Worm (Caenorhabditis elegans) whole organism, L4/young adult: Measurements from ENCODE around the gene ard-1.
"Not testable (repeated sequence)": the region's sequence is repeated elsewhere in the genome, so short reads cannot be mapped to it uniquely, and the experiment has no call there.

Experiments used
- W03F9.2 ChIP-seq: fragments of 150-350 bp; optimal IDR thresholded peaks from 2 replicates; lab custom pipeline; 2014; ENCODE audit warnings: missing biosample characterization, missing genetic modification characterization
- dao-5 ChIP-seq: sonication (generic microtip); optimal IDR thresholded peaks from 2 replicates; lab custom pipeline; 2016; ENCODE audit warnings: missing genotype, missing genetic modification characterization, moderate library complexity, missing compliant biosample characterization
- him-1 ChIP-seq: sonication (generic microtip); optimal IDR thresholded peaks from 2 replicates; lab custom pipeline; 2016; ENCODE audit warnings: missing genotype, missing genetic modification reagents, missing genetic modification characterization, missing compliant biosample characterization

Gene ard-1

DNA sequence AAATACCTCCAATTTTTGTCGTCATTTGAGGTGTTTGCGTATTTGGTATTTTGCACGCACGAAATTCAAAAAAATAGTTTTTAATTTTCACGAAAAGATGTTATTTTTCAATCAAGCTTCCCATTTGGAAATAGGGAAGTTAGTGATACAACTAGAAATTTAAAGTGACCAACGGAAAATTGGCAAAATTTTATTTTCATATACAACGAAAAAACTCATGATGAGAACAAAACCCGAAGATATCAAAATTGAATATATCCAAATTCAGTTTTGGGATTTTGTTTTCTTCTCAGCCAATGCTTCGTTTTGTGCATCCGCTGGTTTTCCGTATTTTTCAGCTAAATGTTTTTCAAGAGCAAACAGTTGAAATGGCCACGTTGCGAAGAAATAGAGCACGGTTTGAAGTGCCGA lies 14.9 kb downstream of the ard-1 start:
- no peak for TF ChIP-seq W03F9.2 (tag; lab: Kevin White, UChicago)
- TF ChIP-seq him-1 (tag; lab: Kevin White, UChicago) = no peak
- TF ChIP-seq dao-5 (tag; lab: Kevin White, UChicago) = no peak

DNA sequence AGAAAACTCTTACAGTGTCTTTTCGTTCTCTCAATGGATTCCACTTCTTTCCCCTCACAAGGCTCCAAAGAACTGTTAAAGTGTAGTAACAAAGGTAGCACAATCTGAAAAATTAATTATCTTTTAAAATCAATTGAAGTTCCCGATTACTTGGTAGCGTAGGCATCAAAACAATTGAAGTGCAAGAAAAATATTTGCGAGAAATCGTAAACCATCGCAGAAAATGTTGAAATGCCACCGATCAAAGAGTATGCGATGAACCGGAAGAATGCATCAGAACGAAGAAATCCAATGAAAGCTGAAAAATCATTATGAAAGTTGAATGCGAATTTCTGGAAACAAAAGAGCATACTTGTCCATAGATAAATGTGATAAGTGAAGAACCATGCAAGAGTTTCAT lies 15.4 kb downstream of the ard-1 start:
- no peak for TF ChIP-seq W03F9.2 (tag; lab: Kevin White, UChicago)
- no peak for TF ChIP-seq him-1 (tag; lab: Kevin White, UChicago)
- TF ChIP-seq dao-5 (tag; lab: Kevin White, UChicago) = no peak

- peak; percentile 12 for TF ChIP-seq dao-5 (tag; lab: Kevin White, UChicago)
- TF ChIP-seq W03F9.2 (tag; lab: Kevin White, UChicago) = no peak
Measured at ce11 chrIV:11146962-11147470, 15.9 kb downstream of the ard-1 start, which contains the start of gene pigq-1. Gene pigq-1, minus strand, starts transcription at chrIV:11147247.

ce11 chrIV:11148788-11149366 lies 17.8 kb downstream of the ard-1 start:
- TF ChIP-seq W03F9.2 (tag; lab: Kevin White, UChicago) (peak; percentile 26), dao-5 (tag; lab: Kevin White, UChicago) (no peak)

- TF ChIP-seq dao-5 (tag; lab: Kevin White, UChicago) = no peak
- peak; percentile 40 for TF ChIP-seq him-1 (tag; lab: Kevin White, UChicago)
- TF ChIP-seq W03F9.2 (tag; lab: Kevin White, UChicago) = peak; percentile 92
Measured at ce11 chrIV:11149454-11150163, 18.5 kb downstream of the ard-1 start, which contains the start of the genes F01G4.6 and pfd-1. Gene F01G4.6, minus strand, starts transcription at chrIV:11149504. Gene pfd-1, plus strand, starts transcription at chrIV:11150113.

DNA sequence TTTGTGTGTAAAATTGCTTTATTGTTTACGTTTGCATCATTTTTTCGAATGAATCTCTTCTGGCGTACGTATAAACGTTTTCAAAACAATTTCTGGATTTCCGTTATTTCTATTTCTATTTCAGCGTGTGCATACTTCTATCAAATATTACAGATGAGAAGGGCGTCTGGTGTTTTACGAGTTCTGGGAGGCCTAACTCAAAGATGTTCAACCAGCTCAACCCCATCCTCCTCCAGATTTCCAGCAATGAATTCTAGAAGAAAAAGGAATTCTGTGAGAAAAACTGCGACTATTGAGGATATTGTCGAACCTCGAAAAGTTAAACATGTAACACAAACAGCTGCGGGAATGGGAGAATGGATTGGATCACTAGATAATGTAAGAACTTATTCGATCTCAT lies 19.8 kb downstream of the ard-1 start, which contains the start of gene C08F8.2:
TSS of gene C08F8.2 (plus strand) at position 154 of the 400 bp plus-strand sequence.
- TF ChIP-seq him-1 (tag; lab: Kevin White, UChicago) = no peak
- TF ChIP-seq W03F9.2 (tag; lab: Kevin White, UChicago) = no peak
- no peak for TF ChIP-seq dao-5 (tag; lab: Kevin White, UChicago)

- not testable (repeated sequence) for TF ChIP-seq W03F9.2, him-1, dao-5 (tag; lab: Kevin White, UChicago)
Measured at ce11 chrIV:11154425-11155114, 23.5 kb downstream of the ard-1 start, which contains the start of gene C08F8.3. Gene C08F8.3, plus strand, starts transcription at chrIV:11155044.

- TF ChIP-seq him-1 (tag; lab: Kevin White, UChicago) (no peak), dao-5 (tag; lab: Kevin White, UChicago) (no peak), W03F9.2 (tag; lab: Kevin White, UChicago) (no peak)
Measured at ce11 chrIV:11156526-11156925, 25.4 kb downstream of the ard-1 start.

- TF ChIP-seq him-1 (tag; lab: Kevin White, UChicago) (no peak), W03F9.2 (tag; lab: Kevin White, UChicago) (no peak), dao-5 (tag; lab: Kevin White, UChicago) (no peak)
Measured at ce11 chrIV:11159886-11160285, 28.8 kb downstream of the ard-1 start, which contains the start of gene mboa-4. Gene mboa-4, minus strand, starts transcription at chrIV:11159986.

DNA sequence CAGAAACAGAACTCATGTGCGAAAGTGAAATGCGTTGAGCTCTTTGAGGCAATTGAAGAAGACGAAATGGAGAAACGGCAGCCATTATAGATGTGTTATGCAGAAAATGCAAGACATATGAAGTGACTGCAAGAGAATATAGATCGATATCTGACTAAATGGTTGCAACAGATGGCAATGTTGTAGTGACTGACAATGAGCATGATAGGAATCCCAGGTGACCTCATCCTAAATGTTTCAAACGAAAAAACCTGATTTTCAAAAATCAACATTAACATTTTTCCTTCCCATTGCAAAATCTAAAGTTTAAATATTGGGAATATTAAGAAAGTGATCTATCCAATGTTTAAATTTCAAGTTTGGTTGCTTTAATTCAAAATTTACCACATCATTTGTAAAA lies 29.6 kb downstream of the ard-1 start, which contains the start of gene C08F8.15:
TSS of gene C08F8.15 (minus strand) at position 101 of the 400 bp plus-strand sequence.
- TF ChIP-seq W03F9.2 (tag; lab: Kevin White, UChicago) (no peak), him-1 (tag; lab: Kevin White, UChicago) (no peak), dao-5 (tag; lab: Kevin White, UChicago) (no peak)

ce11 chrIV:11162451-11162850 lies 31.4 kb downstream of the ard-1 start, which contains the start of gene fbxb-9:
Gene fbxb-9, minus strand, starts transcription at chrIV:11162551.
- TF ChIP-seq him-1 (tag; lab: Kevin White, UChicago) (no peak), W03F9.2 (tag; lab: Kevin White, UChicago) (no peak), dao-5 (tag; lab: Kevin White, UChicago) (no peak)

DNA sequence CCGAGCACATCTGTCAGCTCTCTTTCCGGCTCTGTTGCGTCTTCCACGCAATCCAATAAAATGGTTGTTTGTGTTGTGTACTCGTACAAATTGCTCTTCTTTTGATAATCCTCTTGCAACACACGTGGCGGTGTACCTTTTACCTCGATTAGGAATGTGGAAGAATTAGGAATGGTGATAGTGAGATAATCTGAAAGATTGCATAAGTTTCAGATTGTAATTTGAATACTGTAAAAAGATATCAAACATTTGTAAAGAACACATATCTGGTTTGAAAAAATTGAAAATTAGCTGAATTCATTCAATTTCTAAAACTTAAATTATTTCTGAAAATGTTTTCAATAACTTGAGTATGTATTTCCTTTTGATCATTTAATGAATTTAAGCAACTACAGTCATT lies 33.8 kb downstream of the ard-1 start, which contains the start of gene C08F8.6:
TSS of gene C08F8.6 (minus strand) at position 101 of the 400 bp plus-strand sequence.
- TF ChIP-seq him-1 (tag; lab: Kevin White, UChicago) = no peak
- TF ChIP-seq dao-5 (tag; lab: Kevin White, UChicago) = no peak
- TF ChIP-seq W03F9.2 (tag; lab: Kevin White, UChicago) = no peak
